Worm (Caenorhabditis elegans) whole organism, L4 larva: ENCODE data around the gene R107.5.

Experiments used
- F37D6.2 ChIP-seq: sonication (generic microtip); optimal IDR thresholded peaks from 2 replicates; lab custom pipeline; 2016; ENCODE audit warnings: mild to moderate bottlenecking, missing genetic modification characterization, missing compliant biosample characterization
- F44E2.7 ChIP-seq: fragments of 200-800 bp; sonication (Bioruptor generic); IDR thresholded peaks from 2 replicates; pipeline ENCODE4 v2.1.2; 2022; ENCODE audit warnings: missing genetic modification characterization, missing compliant biosample characterization
- arid-1 ChIP-seq: fragments of 200-800 bp; sonication (Bioruptor generic); conservative IDR thresholded peaks from 2 replicates; pipeline ENCODE4 v1.3.6; 2022; ENCODE audit warnings: missing genetic modification reagents, missing genetic modification characterization, missing compliant biosample characterization
- ceh-28 ChIP-seq: fragments of 150-350 bp; optimal IDR thresholded peaks from 2 replicates; lab custom pipeline; 2014; ENCODE audit warnings: missing biosample characterization, missing genetic modification reagents, missing genetic modification characterization
- ceh-82 ChIP-seq: sonication (generic microtip); optimal IDR thresholded peaks from 2 replicates; lab custom pipeline; 2017; ENCODE audit warnings: missing biosample characterization, missing genetic modification characterization
- daf-8 ChIP-seq: fragments of 200-800 bp; sonication (Bioruptor generic); IDR thresholded peaks from 2 replicates; pipeline ENCODE4 v1.3.6; 2022; ENCODE audit warnings: missing genetic modification characterization, missing compliant biosample characterization
- mdl-1 ChIP-seq, 2 experiments: fragments of 150-350 bp in 1 of 2; sonication (generic microtip) in 1 of 2; optimal IDR thresholded peaks; 2 replicates each; lab custom pipeline; 2014 to 2017; ENCODE audit warnings: missing biosample characterization in 2 of 2, missing genetic modification characterization in 2 of 2
- nhr-11 ChIP-seq: fragments of 150-350 bp; optimal IDR thresholded peaks from 2 replicates; lab custom pipeline; 2014; ENCODE audit warnings: missing biosample characterization, missing genetic modification characterization
- snpc-1.2 ChIP-seq: fragments of 200-800 bp; sonication (Bioruptor generic); IDR thresholded peaks from 2 replicates; pipeline ENCODE4 v1.3.6; 2022; ENCODE audit warnings: missing genetic modification reagents, missing genetic modification characterization, missing compliant biosample characterization
- tag-97 ChIP-seq: fragments of 200-800 bp; sonication (Bioruptor generic); IDR thresholded peaks from 2 replicates; pipeline ENCODE4 v1.3.6; 2022; ENCODE audit warnings: missing genetic modification characterization, missing compliant biosample characterization
- zfp-3 ChIP-seq: fragments of 200-800 bp; sonication (Bioruptor generic); conservative IDR thresholded peaks from 2 replicates; pipeline ENCODE4 v1.3.6; 2022; ENCODE audit warnings: missing genetic modification reagents, missing genetic modification characterization, missing compliant biosample characterization

DNA sequence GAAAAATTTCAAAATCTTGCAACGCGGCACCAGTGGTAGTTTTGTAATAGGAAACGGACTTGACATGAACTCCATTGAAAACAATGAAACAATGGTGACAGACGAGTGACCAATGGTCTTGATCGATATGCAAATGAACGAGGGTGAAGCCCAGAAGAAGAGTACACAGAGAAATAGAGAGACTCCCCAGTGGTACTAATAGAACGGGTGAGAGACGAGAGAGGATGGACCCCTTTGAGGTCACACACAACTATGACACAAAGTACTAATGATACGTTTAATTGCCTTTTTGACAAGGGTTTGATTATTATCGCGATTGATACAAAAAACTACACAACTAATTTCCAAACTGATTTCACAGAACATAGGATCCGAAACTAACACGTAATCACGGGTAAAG is 43.5 kb downstream of the R107.5 start, which contains the start of gene F59B2.8:
- no peak for TF ChIP-seq F44E2.7 (GFP tag; lab: Robert Waterston, UW)
- TF ChIP-seq zfp-3 (GFP tag; lab: Robert Waterston, UW): no peak
- TF ChIP-seq daf-8 (GFP tag; lab: Robert Waterston, UW): no peak
- no peak for TF ChIP-seq arid-1
- no peak for TF ChIP-seq nhr-11
- TF ChIP-seq tag-97 (GFP tag; lab: Robert Waterston, UW): no peak
- no peak for TF ChIP-seq ceh-28 (tag; lab: Kevin White, UChicago)
- no peak for TF ChIP-seq snpc-1.2
- TF ChIP-seq ceh-82: no peak
- no peak for TF ChIP-seq F37D6.2 (tag; lab: Kevin White, UChicago)
- no peak for TF ChIP-seq mdl-1 (tag; optimal IDR thresholded peaks at IDR 0.05; lab: Kevin White, UChicago)
